Fruit fly (Drosophila melanogaster): ENCODE measurements around the gene CG43965.

The CG43965 gene

dm6 chr3L:8767876-8768275, 42.3 kb upstream of the CG43965 start (continued):
- TF ChIP-seq Nf-YB (GFP tag; optimal IDR thresholded peaks at IDR 0.05) (no peak), Xbp1 (GFP tag; optimal IDR thresholded peaks at IDR 0.05) (peak; percentile 54), sima (GFP tag; optimal IDR thresholded peaks at IDR 0.05) (no peak), Elba2 (GFP tag; optimal IDR thresholded peaks at IDR 0.05) (no peak), kni (GFP tag; optimal IDR thresholded peaks at IDR 0.05) (no peak), Taf1 (GFP tag; IDR thresholded peaks at IDR 0.05) (no peak), disco-r (GFP tag; optimal IDR thresholded peaks at IDR 0.05) (no peak), CHES-1-like (GFP tag; optimal IDR thresholded peaks at IDR 0.05) (peak; percentile 60), wek (GFP tag; optimal IDR thresholded peaks at IDR 0.05) (no peak), zf30C (GFP tag; optimal IDR thresholded peaks at IDR 0.05) (no peak), CG15011 (GFP tag; optimal IDR thresholded peaks at IDR 0.05) (peak; percentile 7), CG14860 (GFP tag; IDR thresholded peaks at IDR 0.05; ENCODE audit: partially characterized antibody) (no peak), CG17568 (GFP tag; optimal IDR thresholded peaks at IDR 0.05) (no peak), cg (GFP tag; optimal IDR thresholded peaks at IDR 0.05) (no peak), CG16813 (GFP tag; IDR thresholded peaks at IDR 0.05; ENCODE audit: partially characterized antibody) (no peak), Chrac-16 (GFP tag; optimal IDR thresholded peaks at IDR 0.05) (peak; percentile 11), dm (GFP tag; optimal IDR thresholded peaks at IDR 0.05) (no peak), CG32772 (GFP tag; IDR thresholded peaks at IDR 0.05) (no peak), CG10959 (GFP tag; IDR thresholded peaks at IDR 0.05) (no peak), Jarid2 (GFP tag; optimal IDR thresholded peaks at IDR 0.05) (no peak), phol (tag; optimal IDR thresholded peaks at IDR 0.05) (peak; percentile 12), Sin3A (optimal IDR thresholded peaks at IDR 0.05) (no peak), CG10431 (GFP tag; optimal IDR thresholded peaks at IDR 0.05) (no peak), Trl (optimal IDR thresholded peaks at IDR 0.05) (no peak), Trl (GFP tag; optimal IDR thresholded peaks at IDR 0.05) (no peak), ara (GFP tag; IDR thresholded peaks at IDR 0.05) (no peak), CG4730 (GFP tag; IDR thresholded peaks at IDR 0.05) (no peak), Doc2 (GFP tag; IDR thresholded peaks at IDR 0.05) (no peak), Dref (GFP tag; IDR thresholded peaks at IDR 0.05) (no peak), CG18764 (GFP tag; optimal IDR thresholded peaks at IDR 0.05) (no peak), pnt (GFP tag; optimal IDR thresholded peaks at IDR 0.05) (no peak), CG4360 (GFP tag; IDR thresholded peaks at IDR 0.05) (no peak), CG6272 (GFP tag; IDR thresholded peaks at IDR 0.05) (no peak), klu (GFP tag; IDR thresholded peaks at IDR 0.05) (no peak), CG9797 (GFP tag; optimal IDR thresholded peaks at IDR 0.05) (no peak), ssp (GFP tag; IDR thresholded peaks at IDR 0.05) (no peak), chn (GFP tag; optimal IDR thresholded peaks at IDR 0.05) (no peak), CG7786 (GFP tag; optimal IDR thresholded peaks at IDR 0.05) (peak; percentile 57), vnd (GFP tag; IDR thresholded peaks at IDR 0.05; ENCODE audit: partially characterized antibody) (no peak), Bteb2 (GFP tag; optimal IDR thresholded peaks at IDR 0.05) (no peak), sens (GFP tag) (peak; percentile 72), CG11093 (GFP tag; IDR thresholded peaks at IDR 0.05) (no peak), az2 (GFP tag; optimal IDR thresholded peaks at IDR 0.05) (no peak), dysf (GFP tag; IDR thresholded peaks at IDR 0.05) (peak; percentile 65; the same call in 2 of the 3 replicates), en (GFP tag; optimal IDR thresholded peaks at IDR 0.05) (peak; percentile 19), CG17802 (tag; optimal IDR thresholded peaks at IDR 0.05) (no peak), Drgx (GFP tag; IDR thresholded peaks at IDR 0.05) (peak; percentile 66), Antp (GFP tag; optimal IDR thresholded peaks at IDR 0.05) (peak; percentile 31), ERR (GFP tag; optimal IDR thresholded peaks at IDR 0.05) (no peak), peb (GFP tag; IDR thresholded peaks at IDR 0.05) (no peak), CG6689 (GFP tag; IDR thresholded peaks at IDR 0.05) (no peak), chinmo (GFP tag; IDR thresholded peaks at IDR 0.05; ENCODE audit: partially characterized antibody) (no peak), ttk (GFP tag; IDR thresholded peaks at IDR 0.05) (no peak), CG16863 (GFP tag; optimal IDR thresholded peaks at IDR 0.05) (no peak)
